Worm (Caenorhabditis elegans) whole organism, young adult: ENCODE measurements around the gene trpp-6.

Experiments
- D2030.7 ChIP-seq: fragments of 200-800 bp; sonication (Bioruptor generic); IDR thresholded peaks from 2 replicates; pipeline ENCODE4 v1.3.6; 2022; ENCODE audit warnings: missing genetic modification reagents, missing genetic modification characterization, missing compliant biosample characterization
- F22D6.2 ChIP-seq: sonication (generic microtip); optimal IDR thresholded peaks from 2 replicates; lab custom pipeline; 2016; ENCODE audit warnings: mild to moderate bottlenecking, missing genetic modification characterization, missing compliant biosample characterization
- F23B12.7 ChIP-seq: sonication (generic microtip); optimal IDR thresholded peaks from 2 replicates; lab custom pipeline; 2017; ENCODE audit warnings: missing genetic modification characterization, mild to moderate bottlenecking, missing compliant biosample characterization, antibody characterized with exemption, moderate library complexity; ENCODE audit not compliant: insufficient read depth
- F49E8.2 ChIP-seq: sonication (generic microtip); optimal IDR thresholded peaks from 3 replicates; lab custom pipeline; 2017; ENCODE audit warnings: missing genetic modification characterization, mild to moderate bottlenecking, missing compliant biosample characterization, antibody characterized with exemption, moderate library complexity; ENCODE audit not compliant: insufficient read depth
- F57C9.4 ChIP-seq: sonication (generic microtip); optimal IDR thresholded peaks from 2 replicates; lab custom pipeline; 2017; ENCODE audit warnings: mild to moderate bottlenecking, missing genetic modification characterization, missing compliant biosample characterization
- K11D2.4 ChIP-seq: fragments of 200-800 bp; sonication (Bioruptor generic); IDR thresholded peaks from 2 replicates; pipeline ENCODE4 v1.3.6; 2022; ENCODE audit warnings: missing genetic modification reagents, missing genetic modification characterization, missing compliant biosample characterization
- K12H6.12 ChIP-seq: fragments of 200-800 bp; sonication (Bioruptor generic); optimal IDR thresholded peaks from 2 replicates; lab custom pipeline; 2018; ENCODE audit warnings: mild to moderate bottlenecking, missing genetic modification characterization, missing compliant biosample characterization
- ZK185.1 ChIP-seq: sonication (generic microtip); optimal IDR thresholded peaks from 2 replicates; lab custom pipeline; 2016; ENCODE audit warnings: mild to moderate bottlenecking, missing genetic modification characterization, missing compliant biosample characterization; ENCODE audit not compliant: poor library complexity, severe bottlenecking
- aptf-2 ChIP-seq: fragments of 200-800 bp; sonication (Bioruptor generic); conservative IDR thresholded peaks from 2 replicates; pipeline ENCODE4 v1.3.6; 2022; ENCODE audit warnings: missing genetic modification reagents, missing genetic modification characterization, missing compliant biosample characterization
- atf-7 ChIP-seq: sonication (generic microtip); optimal IDR thresholded peaks from 2 replicates; lab custom pipeline; 2017; ENCODE audit warnings: mild to moderate bottlenecking, missing genetic modification characterization, missing compliant biosample characterization
- athp-1 ChIP-seq: sonication (generic microtip); optimal IDR thresholded peaks from 2 replicates; lab custom pipeline; 2017; ENCODE audit warnings: mild to moderate bottlenecking, missing genetic modification characterization, missing compliant biosample characterization
- attf-3 ChIP-seq: fragments of 200-800 bp; sonication (Bioruptor generic); conservative IDR thresholded peaks from 2 replicates; pipeline ENCODE4 v1.3.6; 2022; ENCODE audit warnings: missing genetic modification reagents, missing genetic modification characterization, missing compliant biosample characterization
- bed-2 ChIP-seq: fragments of 200-800 bp; sonication (Bioruptor generic); IDR thresholded peaks from 2 replicates; pipeline ENCODE4 v1.3.6; 2022; ENCODE audit warnings: missing genetic modification reagents, missing genetic modification characterization, missing compliant biosample characterization
- cebp-1 ChIP-seq, 2 experiments: fragments of 200-800 bp in 1 of 2; sonication (Bioruptor generic) in 1 of 2; sonication (generic microtip) in 1 of 2; IDR thresholded peaks in 1 of 2; optimal IDR thresholded peaks in 1 of 2; 2 replicates each; pipeline versions ENCODE4 v1.3.6 to Lab custom; 2017 to 2022; ENCODE audit warnings: missing compliant biosample characterization in 2 of 2, missing genetic modification characterization in 2 of 2, mild to moderate bottlenecking in 1 of 2, missing genetic modification reagents in 1 of 2, moderate library complexity in 1 of 2
- ceh-100 ChIP-seq: fragments of 200-800 bp; sonication (Bioruptor generic); IDR thresholded peaks from 2 replicates; pipeline ENCODE4 v1.3.6; 2022; ENCODE audit warnings: missing genetic modification reagents, missing genetic modification characterization, missing compliant biosample characterization
- ceh-27 ChIP-seq: fragments of 200-800 bp; sonication (Bioruptor generic); optimal IDR thresholded peaks from 2 replicates; lab custom pipeline; 2018; ENCODE audit warnings: mild to moderate bottlenecking, missing genetic modification characterization, moderate library complexity, missing compliant biosample characterization
- ceh-91 ChIP-seq: fragments of 200-800 bp; sonication (Bioruptor generic); IDR thresholded peaks from 2 replicates; pipeline ENCODE4 v1.3.6; 2022; ENCODE audit warnings: missing genetic modification reagents, missing genetic modification characterization, missing compliant biosample characterization
- chd-7 ChIP-seq: sonication (generic microtip); optimal IDR thresholded peaks from 2 replicates; lab custom pipeline; 2016; ENCODE audit warnings: mild to moderate bottlenecking, missing genetic modification characterization, moderate library complexity, missing compliant biosample characterization
- efl-1 ChIP-seq: fragments of 150-350 bp; optimal IDR thresholded peaks from 2 replicates; lab custom pipeline; 2014; ENCODE audit warnings: missing biosample characterization, missing genetic modification reagents, missing genetic modification characterization
- egl-44 ChIP-seq: fragments of 200-800 bp; sonication (Bioruptor generic); IDR thresholded peaks from 2 replicates; pipeline ENCODE4 v1.3.6; 2022; ENCODE audit warnings: missing genetic modification reagents, missing genetic modification characterization, missing compliant biosample characterization
- hlh-26 ChIP-seq: fragments of 200-800 bp; sonication (Bioruptor generic); conservative IDR thresholded peaks from 2 replicates; pipeline ENCODE4 v1.3.6; 2022; ENCODE audit warnings: missing genetic modification reagents, missing genetic modification characterization, missing compliant biosample characterization
- hmg-1.2 ChIP-seq: fragments of 200-800 bp; sonication (Bioruptor generic); IDR thresholded peaks from 2 replicates; pipeline ENCODE4 v1.3.6; 2022; ENCODE audit warnings: missing genetic modification reagents, missing genetic modification characterization, missing compliant biosample characterization
- let-607 ChIP-seq, 2 experiments: fragments of 200-800 bp in 1 of 2; sonication (Bioruptor generic) in 1 of 2; sonication (generic microtip) in 1 of 2; optimal IDR thresholded peaks; 2 replicates each; lab custom pipeline; 2016 to 2018; ENCODE audit warnings: mild to moderate bottlenecking in 2 of 2, missing compliant biosample characterization in 2 of 2, missing genetic modification characterization in 2 of 2, moderate library complexity in 2 of 2, missing genotype in 1 of 2
- lir-1 ChIP-seq: fragments of 200-800 bp; sonication (Bioruptor generic); conservative IDR thresholded peaks from 2 replicates; pipeline ENCODE4 v1.3.6; 2022; ENCODE audit warnings: missing genetic modification reagents, missing genetic modification characterization, missing compliant biosample characterization
- lsl-1 ChIP-seq: fragments of 200-800 bp; sonication (Bioruptor generic); optimal IDR thresholded peaks from 2 replicates; lab custom pipeline; 2018; ENCODE audit warnings: mild to moderate bottlenecking, missing genetic modification characterization, moderate library complexity, missing compliant biosample characterization
- madf-8 ChIP-seq: fragments of 200-800 bp; sonication (Bioruptor generic); conservative IDR thresholded peaks from 2 replicates; pipeline ENCODE4 v1.3.6; 2022; ENCODE audit warnings: missing genetic modification reagents, missing genetic modification characterization, missing compliant biosample characterization
- mcd-1 ChIP-seq: fragments of 200-800 bp; sonication (Bioruptor generic); IDR thresholded peaks from 2 replicates; pipeline ENCODE4 v1.3.6; 2022; ENCODE audit warnings: missing genetic modification reagents, missing genetic modification characterization, missing compliant biosample characterization
- mes-4 ChIP-seq: sonication (generic microtip); optimal IDR thresholded peaks from 2 replicates; lab custom pipeline; 2016; ENCODE audit warnings: missing genotype, missing genetic modification characterization, missing compliant biosample characterization
- nhr-179 ChIP-seq: sonication (generic microtip); optimal IDR thresholded peaks from 2 replicates; lab custom pipeline; 2016; ENCODE audit warnings: mild to moderate bottlenecking, missing genetic modification characterization, missing compliant biosample characterization
- nhr-80 ChIP-seq: sonication (generic microtip); optimal IDR thresholded peaks from 2 replicates; lab custom pipeline; 2016; ENCODE audit warnings: missing genetic modification characterization, missing compliant biosample characterization
- repo-1 ChIP-seq: sonication (generic microtip); optimal IDR thresholded peaks from 2 replicates; lab custom pipeline; 2017; ENCODE audit warnings: mild to moderate bottlenecking, missing genetic modification characterization, missing compliant biosample characterization
- snpc-1.1 ChIP-seq: sonication (generic microtip); optimal IDR thresholded peaks from 2 replicates; lab custom pipeline; 2017; ENCODE audit warnings: missing genetic modification characterization, mild to moderate bottlenecking, missing compliant biosample characterization, antibody characterized with exemption, moderate library complexity, missing genotype, missing genetic modification reagents; ENCODE audit not compliant: insufficient read depth
- snpc-3.4 ChIP-seq: sonication (generic microtip); optimal IDR thresholded peaks from 2 replicates; lab custom pipeline; 2017; ENCODE audit warnings: missing genetic modification characterization, mild to moderate bottlenecking, missing compliant biosample characterization, antibody characterized with exemption, moderate library complexity, missing genotype, missing genetic modification reagents
- snpc-4 ChIP-seq, 5 experiments: fragments of 150-350 bp in 1 of 5; sonication (generic microtip) in 4 of 5; optimal IDR thresholded peaks; 2 replicates each; lab custom pipeline; 2014 to 2018; ENCODE audit warnings: missing genetic modification characterization in 5 of 5, missing biosample characterization in 3 of 5, antibody characterized with exemption in 2 of 5, mild to moderate bottlenecking in 2 of 5, missing compliant biosample characterization in 2 of 5, missing genotype in 2 of 5, moderate library complexity in 2 of 5, missing genetic modification reagents in 1 of 5
- unc-62 ChIP-seq: fragments of 150-350 bp; optimal IDR thresholded peaks from 2 replicates; lab custom pipeline; 2014; ENCODE audit warnings: missing biosample characterization, missing genetic modification reagents, missing genetic modification characterization
- xnd-1 ChIP-seq: sonication (generic microtip); optimal IDR thresholded peaks from 2 replicates; lab custom pipeline; 2016; ENCODE audit warnings: missing genotype, missing genetic modification reagents, missing genetic modification characterization, missing compliant biosample characterization
- zfh-2 ChIP-seq: fragments of 200-800 bp; sonication (Bioruptor generic); conservative IDR thresholded peaks from 2 replicates; pipeline ENCODE4 v1.3.6; 2022; ENCODE audit warnings: missing genetic modification reagents, missing genetic modification characterization, missing compliant biosample characterization

The trpp-6 gene

ce11 chrV:10002720-10003119 lies 11.0 kb downstream of the trpp-6 start:
- TF ChIP-seq let-607 (tag; optimal IDR thresholded peaks at IDR 0.05; lab: Kevin White, UChicago) = no peak
- TF ChIP-seq ceh-27 (GFP tag; lab: Kevin White, UChicago) = peak; percentile 13

DNA sequence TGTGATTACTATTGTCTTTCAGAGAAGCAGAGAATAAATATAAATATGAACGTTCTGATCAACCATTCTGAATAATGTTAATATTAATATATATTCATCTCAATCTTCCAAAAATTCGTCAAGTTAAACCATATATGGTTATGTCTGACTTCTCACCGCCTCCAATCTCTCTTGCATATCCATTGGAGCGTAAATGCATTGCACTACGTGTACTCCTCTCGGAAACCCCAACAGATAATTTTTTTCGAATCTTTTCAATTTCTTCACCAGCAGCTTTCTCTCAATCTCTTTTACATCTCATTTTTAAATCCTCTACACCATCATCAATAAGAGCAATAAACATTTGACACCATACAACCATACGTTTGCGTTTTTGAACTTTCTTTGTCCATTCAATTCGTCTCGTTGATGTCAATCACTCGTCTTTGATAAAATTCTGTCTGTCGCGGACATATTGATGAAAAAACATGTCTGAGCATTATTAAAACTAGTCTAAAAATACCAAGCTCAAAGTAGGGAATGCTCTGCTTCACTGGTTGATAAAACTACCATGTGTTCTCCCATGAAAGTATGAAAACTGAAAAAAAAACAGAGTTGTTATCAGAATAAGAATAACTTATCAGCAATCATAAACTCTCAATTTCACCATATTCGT lies 11.7 kb downstream of the trpp-6 start:
- no peak for TF ChIP-seq mes-4 (tag; lab: Kevin White, UChicago)
- no peak for TF ChIP-seq repo-1 (tag; lab: Kevin White, UChicago)
- peak; percentile 72 for TF ChIP-seq hmg-1.2
- TF ChIP-seq F57C9.4 (tag; lab: Kevin White, UChicago) = no peak
- peak; percentile 24 to 33 for TF ChIP-seq let-607 (tag; optimal IDR thresholded peaks at IDR 0.05; lab: Kevin White, UChicago)
- TF ChIP-seq ceh-91 (GFP tag; lab: Robert Waterston, UW) = no peak
- TF ChIP-seq lsl-1 (GFP tag; lab: Kevin White, UChicago) = peak; percentile 42
- no peak for TF ChIP-seq F22D6.2
- no peak for TF ChIP-seq snpc-4 (GFP tag; optimal IDR thresholded peaks at IDR 0.05; lab: Kevin White, UChicago)
- peak in 1 of 4 experiments; percentile 7 for TF ChIP-seq snpc-4 (tag; optimal IDR thresholded peaks at IDR 0.05; lab: Kevin White, UChicago)
- TF ChIP-seq unc-62 = peak; percentile 63
- peak; percentile 7 for TF ChIP-seq atf-7
- TF ChIP-seq cebp-1 (GFP tag; IDR thresholded peaks at IDR 0.05; lab: Robert Waterston, UW) = no peak
- TF ChIP-seq cebp-1 (tag; optimal IDR thresholded peaks at IDR 0.05; lab: Kevin White, UChicago) = no peak
- 0 out of 2 replicates have a peak, but pooled peaks have one; percentile 39 for TF ChIP-seq aptf-2 (GFP tag; lab: Robert Waterston, UW)
- no peak for TF ChIP-seq ceh-100 (GFP tag; lab: Robert Waterston, UW)
- peak; percentile 81 for TF ChIP-seq nhr-80 (tag; lab: Kevin White, UChicago)
- peak; percentile 56; the same call in 1 of the 2 replicates for TF ChIP-seq D2030.7 (GFP tag; lab: Robert Waterston, UW)
- peak; percentile 43 for TF ChIP-seq snpc-1.1 (tag; lab: Kevin White, UChicago)
- TF ChIP-seq attf-3 (GFP tag; lab: Robert Waterston, UW) = no peak
- TF ChIP-seq bed-2 (GFP tag; lab: Robert Waterston, UW) = no peak
- TF ChIP-seq athp-1 = no peak
- TF ChIP-seq lir-1 (GFP tag; lab: Robert Waterston, UW) = no peak
- TF ChIP-seq zfh-2 = no peak
- no peak for TF ChIP-seq egl-44 (GFP tag; lab: Robert Waterston, UW)
- TF ChIP-seq nhr-179 (tag; lab: Kevin White, UChicago) = no peak
- no peak for TF ChIP-seq hlh-26 (GFP tag; lab: Robert Waterston, UW)
- TF ChIP-seq F49E8.2 (tag; lab: Kevin White, UChicago) = peak; percentile 21
- peak; percentile 73 for TF ChIP-seq snpc-3.4 (tag; lab: Kevin White, UChicago)
- no peak for TF ChIP-seq xnd-1 (tag; lab: Kevin White, UChicago)
- peak; percentile 47 for TF ChIP-seq efl-1 (GFP tag; lab: Kevin White, UChicago)
- TF ChIP-seq F23B12.7 (tag; lab: Kevin White, UChicago) = peak; percentile 12
- no peak for TF ChIP-seq chd-7 (tag; lab: Kevin White, UChicago)
- peak; percentile 32 for TF ChIP-seq madf-8 (GFP tag; lab: Robert Waterston, UW)
- TF ChIP-seq K12H6.12 = peak; percentile 2
- TF ChIP-seq K11D2.4 (GFP tag; lab: Robert Waterston, UW) = no peak
- peak; percentile 83 for TF ChIP-seq mcd-1 (GFP tag; lab: Robert Waterston, UW)
- peak; percentile 44 for TF ChIP-seq ZK185.1 (tag; lab: Kevin White, UChicago)
- TF ChIP-seq, all 124 proteins: peak for 18
